Worm (Caenorhabditis elegans): ENCODE results near the gene C02G6.2.
A peak's percentile ranks its signal among the peaks of the same experiment; 100 is the strongest.

The C02G6.2 gene

DNA sequence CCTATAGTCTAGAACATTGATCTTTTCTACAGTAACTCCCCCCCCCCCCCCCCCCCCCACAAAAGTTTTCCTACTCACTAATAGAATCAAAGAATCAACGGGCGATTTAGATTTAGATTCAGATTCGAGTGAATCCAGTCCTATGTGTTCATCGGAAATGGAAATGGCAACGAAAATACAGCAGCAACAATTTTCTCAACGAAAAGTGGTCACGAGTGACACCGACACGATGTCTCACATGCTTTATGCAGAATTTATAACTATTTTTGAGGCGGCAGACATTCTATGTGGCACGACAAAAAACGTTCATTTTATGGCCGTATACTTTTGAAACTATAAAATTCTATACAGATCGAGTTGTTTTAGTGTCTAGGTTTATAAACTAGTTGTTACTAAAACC lies 26.7 kb upstream of the C02G6.2 start:
- no peak for TF ChIP-seq hmg-4 (GFP tag; optimal IDR thresholded peaks at IDR 0.05)
- no peak for TF ChIP-seq F13C5.2 (tag; optimal IDR thresholded peaks at IDR 0.05)
- no peak for TF ChIP-seq B0310.2 (tag; optimal IDR thresholded peaks at IDR 0.05)
- no peak for TF ChIP-seq scrt-1 (GFP tag; IDR thresholded peaks at IDR 0.05)
- TF ChIP-seq ceh-36 (tag; optimal IDR thresholded peaks at IDR 0.05): no peak
- no peak for TF ChIP-seq tra-4 (tag; optimal IDR thresholded peaks at IDR 0.05)
- TF ChIP-seq ets-7 (tag; optimal IDR thresholded peaks at IDR 0.05): no peak
- TF ChIP-seq ceh-13 (GFP tag; optimal IDR thresholded peaks at IDR 0.05): no peak
- no peak for TF ChIP-seq hnd-1 (tag; optimal IDR thresholded peaks at IDR 0.05)
- TF ChIP-seq sea-1 (GFP tag; conservative IDR thresholded peaks at IDR 0.05): no peak
- TF ChIP-seq ama-1 (optimal IDR thresholded peaks at IDR 0.05): no peak
- no peak for TF ChIP-seq tbx-37 (GFP tag; conservative IDR thresholded peaks at IDR 0.05)
- TF ChIP-seq hmbx-1 (tag; optimal IDR thresholded peaks at IDR 0.05): no peak
- TF ChIP-seq pes-1 (GFP tag; IDR thresholded peaks at IDR 0.05): no peak
- TF ChIP-seq aly-1 (tag; optimal IDR thresholded peaks at IDR 0.05): no peak
- TF ChIP-seq flt-1 (GFP tag; IDR thresholded peaks at IDR 0.05): no peak
- no peak for TF ChIP-seq tbx-11 (GFP tag; IDR thresholded peaks at IDR 0.05)

- TF ChIP-seq hmg-4 (GFP tag; optimal IDR thresholded peaks at IDR 0.05) (peak; percentile 21), hmbx-1 (tag; optimal IDR thresholded peaks at IDR 0.05) (no peak)
These were observed 26.1 kb upstream of the C02G6.2 start, which contains the start of gene F26F12.3 for ce11 chrV:5845669-5846189. Gene F26F12.3 (minus strand): TSS chrV:5845719.

DNA sequence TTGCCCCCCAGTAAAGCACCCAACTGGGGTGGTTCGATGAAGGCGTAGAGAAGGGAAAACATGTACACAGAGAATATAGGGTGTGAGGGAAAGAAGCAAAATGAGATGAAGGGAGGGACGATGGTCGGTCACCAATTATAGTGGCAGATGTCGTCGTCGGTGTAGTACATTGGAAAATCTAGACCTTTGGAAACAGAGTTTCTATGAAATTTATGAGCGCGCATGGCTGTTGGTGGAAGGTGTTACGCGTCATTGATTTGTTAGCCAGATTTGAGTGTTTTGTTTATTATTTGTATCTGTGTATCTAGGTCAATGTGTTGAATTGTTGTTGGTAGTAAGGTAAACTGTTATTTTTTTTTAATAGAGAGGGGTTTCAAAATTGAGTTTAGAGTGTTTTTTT lies 25.1 kb upstream of the C02G6.2 start:
- TF ChIP-seq hmg-4 (GFP tag; optimal IDR thresholded peaks at IDR 0.05) (peak; percentile 41), ceh-13 (GFP tag; optimal IDR thresholded peaks at IDR 0.05) (no peak), aly-1 (tag; optimal IDR thresholded peaks at IDR 0.05) (peak; percentile 31)

DNA sequence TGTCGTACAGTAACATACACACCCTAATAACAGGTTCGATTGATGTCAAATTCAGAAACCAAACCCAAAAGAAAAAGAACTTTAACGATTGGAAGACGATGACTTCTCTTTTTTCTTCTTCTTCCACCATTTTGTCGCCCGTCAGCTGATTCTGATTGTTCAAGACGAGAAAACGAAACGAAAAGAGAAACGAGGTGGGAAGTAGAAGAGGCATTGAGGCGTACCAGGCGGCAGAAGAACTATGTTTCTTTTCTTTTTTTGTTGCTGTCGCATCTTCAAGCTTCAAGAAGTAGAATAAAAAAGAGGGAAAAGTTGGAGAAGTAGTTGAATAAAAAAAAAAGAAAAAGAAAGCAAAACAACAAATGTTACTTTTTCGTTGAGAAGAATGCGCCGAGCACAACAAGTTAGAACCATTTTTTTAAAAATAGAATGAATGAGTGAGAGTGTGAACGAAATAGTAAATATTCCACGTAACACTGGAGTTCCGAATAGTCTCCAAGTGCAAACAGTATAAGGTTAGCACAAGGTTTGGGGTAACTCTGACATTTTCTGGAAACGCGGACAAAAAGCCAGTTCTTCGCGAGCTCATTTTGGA lies 23.7 kb upstream of the C02G6.2 start:
- TF ChIP-seq ama-1 (optimal IDR thresholded peaks at IDR 0.05): no peak
- TF ChIP-seq hnd-1 (tag; optimal IDR thresholded peaks at IDR 0.05): no peak
- no peak for TF ChIP-seq hmbx-1 (tag; optimal IDR thresholded peaks at IDR 0.05)
- no peak for TF ChIP-seq ceh-13 (GFP tag; optimal IDR thresholded peaks at IDR 0.05)
- no peak for TF ChIP-seq aly-1 (tag; optimal IDR thresholded peaks at IDR 0.05)
- no peak for TF ChIP-seq tbx-37 (GFP tag; conservative IDR thresholded peaks at IDR 0.05)
- no peak for TF ChIP-seq F13C5.2 (tag; optimal IDR thresholded peaks at IDR 0.05)
- no peak for TF ChIP-seq pes-1 (GFP tag; IDR thresholded peaks at IDR 0.05)
- TF ChIP-seq tbx-11 (GFP tag; IDR thresholded peaks at IDR 0.05): no peak

DNA sequence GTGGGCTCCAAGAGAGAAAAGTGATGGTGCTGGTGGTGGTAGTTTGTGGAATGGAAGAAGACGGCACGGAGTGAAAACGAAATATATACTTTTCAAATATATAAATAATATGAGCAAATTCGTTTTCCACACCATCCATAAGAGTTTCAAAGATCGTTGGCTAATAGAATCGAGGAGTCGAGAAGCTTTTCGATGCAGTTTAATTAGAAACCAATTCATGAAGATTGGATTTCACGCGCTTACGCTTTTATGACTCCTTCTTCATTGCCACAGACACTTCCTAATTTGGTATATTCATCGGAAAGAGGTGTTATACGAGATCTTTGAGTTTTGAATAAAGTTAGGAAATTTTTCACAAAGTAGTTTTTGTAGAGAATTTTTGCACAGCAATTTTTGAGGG lies 21.2 kb upstream of the C02G6.2 start:
- no peak for TF ChIP-seq tra-4 (tag; optimal IDR thresholded peaks at IDR 0.05)
- TF ChIP-seq hmg-4 (GFP tag; optimal IDR thresholded peaks at IDR 0.05): no peak
- no peak for TF ChIP-seq ceh-36 (tag; optimal IDR thresholded peaks at IDR 0.05)
- no peak for TF ChIP-seq F13C5.2 (tag; optimal IDR thresholded peaks at IDR 0.05)
- TF ChIP-seq flt-1 (GFP tag; IDR thresholded peaks at IDR 0.05): no peak
- TF ChIP-seq tbx-11 (GFP tag; IDR thresholded peaks at IDR 0.05): no peak
- no peak for TF ChIP-seq ama-1 (optimal IDR thresholded peaks at IDR 0.05)
- TF ChIP-seq tbx-37 (GFP tag; conservative IDR thresholded peaks at IDR 0.05): no peak
- TF ChIP-seq scrt-1 (GFP tag; IDR thresholded peaks at IDR 0.05): no peak

DNA sequence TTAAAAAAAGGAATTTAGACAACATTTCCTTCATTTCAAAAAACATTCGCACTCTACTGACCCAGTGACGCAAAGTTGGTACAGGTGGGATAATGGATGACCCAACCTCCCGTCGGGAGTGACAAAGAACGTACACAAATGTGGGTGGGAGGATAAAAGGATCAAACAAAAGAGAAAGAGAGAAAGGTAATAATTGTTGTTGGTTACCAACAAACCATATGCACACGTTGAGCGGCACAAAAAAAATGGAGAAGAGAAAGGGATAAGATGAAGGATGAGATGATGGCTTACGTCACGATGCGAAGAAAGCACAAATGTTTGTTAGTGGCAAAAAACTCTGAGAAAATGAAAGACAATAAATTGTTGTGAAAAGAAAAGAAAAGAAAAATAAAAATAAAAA lies 20.2 kb upstream of the C02G6.2 start:
- no peak for TF ChIP-seq pes-1 (GFP tag; IDR thresholded peaks at IDR 0.05)
- no peak for TF ChIP-seq hmg-4 (GFP tag; optimal IDR thresholded peaks at IDR 0.05)
- TF ChIP-seq aly-1 (tag; optimal IDR thresholded peaks at IDR 0.05): no peak
- no peak for TF ChIP-seq tbx-11 (GFP tag; IDR thresholded peaks at IDR 0.05)
- no peak for TF ChIP-seq ama-1 (optimal IDR thresholded peaks at IDR 0.05)
- TF ChIP-seq scrt-1 (GFP tag; IDR thresholded peaks at IDR 0.05): no peak
- no peak for TF ChIP-seq B0310.2 (tag; optimal IDR thresholded peaks at IDR 0.05)
- no peak for TF ChIP-seq sea-1 (GFP tag; conservative IDR thresholded peaks at IDR 0.05)
- TF ChIP-seq F13C5.2 (tag; optimal IDR thresholded peaks at IDR 0.05): no peak
- no peak for TF ChIP-seq ceh-36 (tag; optimal IDR thresholded peaks at IDR 0.05)
- no peak for TF ChIP-seq tbx-37 (GFP tag; conservative IDR thresholded peaks at IDR 0.05)
- TF ChIP-seq tra-4 (tag; optimal IDR thresholded peaks at IDR 0.05): no peak
- TF ChIP-seq ets-7 (tag; optimal IDR thresholded peaks at IDR 0.05): no peak
- TF ChIP-seq flt-1 (GFP tag; IDR thresholded peaks at IDR 0.05): no peak
- no peak for TF ChIP-seq ceh-13 (GFP tag; optimal IDR thresholded peaks at IDR 0.05)
- no peak for TF ChIP-seq hmbx-1 (tag; optimal IDR thresholded peaks at IDR 0.05)

ce11 chrV:5852084-5852483 lies 19.8 kb upstream of the C02G6.2 start:
- TF ChIP-seq F13C5.2 (tag; optimal IDR thresholded peaks at IDR 0.05): no peak
- TF ChIP-seq flt-1 (GFP tag; IDR thresholded peaks at IDR 0.05): no peak
- no peak for TF ChIP-seq tra-4 (tag; optimal IDR thresholded peaks at IDR 0.05)
- TF ChIP-seq pes-1 (GFP tag; IDR thresholded peaks at IDR 0.05): no peak
- TF ChIP-seq tbx-37 (GFP tag; conservative IDR thresholded peaks at IDR 0.05): no peak
- TF ChIP-seq scrt-1 (GFP tag; IDR thresholded peaks at IDR 0.05): no peak

DNA sequence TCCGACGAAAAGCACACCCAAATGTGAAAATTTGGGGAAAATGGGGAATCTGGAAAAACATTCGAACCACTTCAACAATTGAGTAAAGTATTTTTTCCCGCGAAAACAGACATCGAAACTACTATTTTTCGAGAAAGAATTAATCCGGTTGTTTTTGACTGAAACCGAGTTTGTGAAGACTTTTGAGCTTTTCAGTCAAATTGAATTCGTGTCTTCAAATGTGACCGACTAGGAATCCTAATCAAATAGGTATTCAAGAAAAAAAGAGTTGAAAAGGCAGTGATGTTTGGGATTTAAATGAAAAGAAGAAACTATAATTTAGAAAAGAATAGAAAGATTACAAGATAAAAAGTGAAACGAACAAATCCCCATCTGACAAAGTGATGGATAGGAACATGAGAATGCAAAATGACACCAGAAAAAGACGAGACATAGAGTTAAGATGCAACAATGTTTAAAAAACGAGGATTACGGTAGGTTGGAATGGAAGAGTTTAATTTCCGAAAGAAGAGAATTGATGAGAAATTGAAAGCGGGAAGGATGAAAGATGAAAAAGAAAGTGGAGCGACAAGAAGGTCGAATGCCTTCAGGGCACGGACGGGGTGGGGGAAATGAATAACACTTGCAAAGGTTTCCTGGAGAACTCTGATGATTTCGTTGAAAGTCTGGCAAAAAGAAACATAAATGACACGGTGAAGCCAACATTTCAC lies 9.2 kb upstream of the C02G6.2 start, which contains the start of gene F26F12.8:
Gene F26F12.8, minus strand, starts transcription at position 51 of the 710 bp plus-strand sequence.
- TF ChIP-seq hnd-1 (tag; optimal IDR thresholded peaks at IDR 0.05): no peak
- TF ChIP-seq B0310.2 (tag; optimal IDR thresholded peaks at IDR 0.05): no peak
- TF ChIP-seq pes-1 (GFP tag; IDR thresholded peaks at IDR 0.05): no peak
- TF ChIP-seq hmbx-1 (tag; optimal IDR thresholded peaks at IDR 0.05): no peak
- no peak for TF ChIP-seq F13C5.2 (tag; optimal IDR thresholded peaks at IDR 0.05)
